Fruit fly (Drosophila melanogaster) whole organism, wandering third instar larva: Measurements from ENCODE around the gene CG4367.
A peak's percentile ranks its signal among the peaks of the same experiment; 100 is the strongest.

Source experiments
- CG9705 ChIP-seq: fragments of 200-800 bp; sonication (Bioruptor generic); optimal IDR thresholded peaks from 2 replicates; lab custom pipeline; 2018; ENCODE audit warnings: missing biosample characterization, mild to moderate bottlenecking, missing genetic modification characterization
- N ChIP-seq: fragments of >200 bp; optimal IDR thresholded peaks from 2 replicates; lab custom pipeline; 2018; ENCODE audit warnings: missing biosample characterization, missing external identifiers, missing genetic modification characterization
- OdsH ChIP-seq: fragments of 200-800 bp; sonication (Bioruptor generic); optimal IDR thresholded peaks from 2 replicates; lab custom pipeline; 2016; ENCODE audit warnings: missing biosample characterization, mild to moderate bottlenecking, missing genetic modification characterization
- br ChIP-seq: fragments of 200-800 bp; sonication (Bioruptor generic); optimal IDR thresholded peaks from 2 replicates; lab custom pipeline; 2016; ENCODE audit warnings: missing biosample characterization, missing genetic modification characterization
- fru ChIP-seq: fragments of 200-800 bp; sonication (Bioruptor generic); optimal IDR thresholded peaks from 3 replicates; lab custom pipeline; 2016; ENCODE audit warnings: missing biosample characterization, mild to moderate bottlenecking, missing genetic modification characterization
- lola ChIP-seq: fragments of >200 bp; optimal IDR thresholded peaks from 2 replicates; lab custom pipeline; 2017; ENCODE audit warnings: missing biosample characterization, missing genetic modification characterization
- psq ChIP-seq: fragments of 200-800 bp; sonication (Bioruptor generic); optimal IDR thresholded peaks from 3 replicates; lab custom pipeline; 2017; ENCODE audit warnings: missing biosample characterization, mild to moderate bottlenecking, missing genetic modification characterization, moderate library complexity
- sv ChIP-seq: fragments of 200-800 bp; sonication (Bioruptor generic); optimal IDR thresholded peaks from 3 replicates; lab custom pipeline; 2016; ENCODE audit warnings: missing biosample characterization, missing genetic modification characterization
- usp ChIP-seq: fragments of >200 bp; optimal IDR thresholded peaks from 2 replicates; lab custom pipeline; 2017; ENCODE audit warnings: missing biosample characterization, missing genetic modification characterization

DNA sequence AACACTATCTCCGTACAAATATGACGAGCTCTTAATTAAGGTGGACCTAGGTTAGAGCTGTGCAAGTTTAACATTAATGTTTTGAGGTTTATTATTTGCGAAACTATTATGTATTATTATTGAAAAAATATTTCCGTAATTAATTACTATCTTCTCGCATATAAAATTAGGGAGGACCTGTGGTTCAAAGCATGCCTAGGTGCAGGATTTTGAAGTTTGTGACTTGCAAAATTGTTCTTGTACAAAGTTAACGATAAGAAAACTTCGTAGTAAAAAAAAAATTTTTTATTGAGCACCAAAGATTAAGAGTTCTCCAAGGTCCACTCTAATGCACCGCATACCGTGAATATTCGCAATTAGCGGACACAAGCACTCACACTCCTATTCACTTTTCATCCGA lies 8.1 kb upstream of the CG4367 start:
- TF ChIP-seq N (no peak), OdsH (peak; percentile 56), usp (GFP tag; lab: Kevin White, UChicago) (no peak), br (GFP tag; lab: Kevin White, UChicago) (peak; percentile 48), sv (GFP tag; lab: Kevin White, UChicago) (no peak), lola (GFP tag; lab: Kevin White, UChicago) (no peak), CG9705 (no peak), fru (GFP tag; lab: Kevin White, UChicago) (peak; percentile 74), psq (GFP tag; lab: Kevin White, UChicago) (peak; percentile 56)
